Fruit fly (Drosophila melanogaster) whole organism, embryonic: ENCODE results near the gene jus.

Experiments used
- ATbp ChIP-seq: fragments of 200-800 bp; sonication (Bioruptor generic); optimal IDR thresholded peaks from 2 replicates; lab custom pipeline; 2017; ENCODE audit warnings: missing biosample characterization, mild to moderate bottlenecking, missing genetic modification characterization, missing genetic modification reagents
- Ada2b ChIP-seq: fragments of 200-800 bp; sonication (Bioruptor generic); IDR thresholded peaks from 2 replicates; pipeline ENCODE4 v1.3.6; 2022; ENCODE audit warnings: missing biosample characterization, missing genetic modification characterization
- B-H2 ChIP-seq: fragments of 200-800 bp; sonication (Bioruptor generic); optimal IDR thresholded peaks from 2 replicates; lab custom pipeline; 2018; ENCODE audit warnings: missing biosample characterization, mild to moderate bottlenecking, missing genetic modification characterization
- CG10321 ChIP-seq: fragments of 200-800 bp; sonication (Bioruptor generic); IDR thresholded peaks from 2 replicates; pipeline ENCODE4 v1.3.6; 2022; ENCODE audit warnings: missing biosample characterization, missing genetic modification characterization
- CG11504 ChIP-seq: fragments of 200-800 bp; sonication (Bioruptor generic); optimal IDR thresholded peaks from 3 replicates; lab custom pipeline; 2019; ENCODE audit warnings: missing biosample characterization, mild to moderate bottlenecking, missing genetic modification characterization, moderate library complexity
- CG13123 ChIP-seq: fragments of 200-800 bp; sonication (Bioruptor generic); optimal IDR thresholded peaks from 2 replicates; lab custom pipeline; 2016; ENCODE audit warnings: missing biosample characterization, missing genetic modification characterization
- CG14667 ChIP-seq: fragments of 200-800 bp; sonication (Bioruptor generic); IDR thresholded peaks from 2 replicates; pipeline ENCODE4 v1.3.6; 2022; ENCODE audit warnings: missing biosample characterization, missing genetic modification characterization
- CG15073 ChIP-seq: fragments of 200-800 bp; sonication (Bioruptor generic); optimal IDR thresholded peaks from 2 replicates; lab custom pipeline; 2016; ENCODE audit warnings: missing biosample characterization, missing genetic modification characterization
- CG1529 ChIP-seq: fragments of 200-800 bp; sonication (Bioruptor generic); optimal IDR thresholded peaks from 3 replicates; lab custom pipeline; 2018; ENCODE audit warnings: missing biosample characterization, missing genetic modification characterization
- CG17186 ChIP-seq: fragments of 200-800 bp; sonication (Bioruptor generic); optimal IDR thresholded peaks from 3 replicates; lab custom pipeline; 2017; ENCODE audit warnings: missing biosample characterization, missing genetic modification reagents, missing genetic modification characterization
- CG17359 ChIP-seq: fragments of 200-800 bp; sonication (Bioruptor generic); optimal IDR thresholded peaks from 3 replicates; lab custom pipeline; 2018; ENCODE audit warnings: missing biosample characterization, mild to moderate bottlenecking, missing genetic modification characterization, moderate library complexity
- CG1792 ChIP-seq: fragments of 200-800 bp; sonication (Bioruptor generic); optimal IDR thresholded peaks from 2 replicates; lab custom pipeline; 2016; ENCODE audit warnings: missing biosample characterization, missing genetic modification characterization
- CG30403 ChIP-seq: fragments of 200-800 bp; sonication (Bioruptor generic); optimal IDR thresholded peaks from 3 replicates; lab custom pipeline; 2016; ENCODE audit warnings: missing biosample characterization, missing genetic modification characterization
- CG31441 ChIP-seq: fragments of 200-800 bp; sonication (Bioruptor generic); IDR thresholded peaks from 2 replicates; pipeline ENCODE4 v1.3.6; 2022; ENCODE audit warnings: missing biosample characterization, missing genetic modification characterization
- CG33557 ChIP-seq: fragments of 200-800 bp; sonication (Bioruptor generic); optimal IDR thresholded peaks from 2 replicates; lab custom pipeline; 2019; ENCODE audit warnings: missing biosample characterization, mild to moderate bottlenecking, missing genetic modification characterization, moderate library complexity
- CG34376 ChIP-seq: fragments of 200-800 bp; sonication (Bioruptor generic); optimal IDR thresholded peaks from 2 replicates; lab custom pipeline; 2018; ENCODE audit warnings: missing biosample characterization, mild to moderate bottlenecking, missing genetic modification characterization
- CG5953 ChIP-seq: fragments of 200-800 bp; sonication (Bioruptor generic); IDR thresholded peaks from 2 replicates; pipeline ENCODE4 v1.3.6; 2022; ENCODE audit warnings: missing biosample characterization, missing genetic modification characterization
- CG7357 ChIP-seq: fragments of 200-800 bp; sonication (Bioruptor generic); IDR thresholded peaks from 3 replicates; pipeline ENCODE4 v1.3.6; 2022; ENCODE audit warnings: missing biosample characterization, missing genetic modification characterization
- CG8388 ChIP-seq: fragments of 200-800 bp; sonication (Bioruptor generic); optimal IDR thresholded peaks from 2 replicates; lab custom pipeline; 2019; ENCODE audit warnings: missing biosample characterization, mild to moderate bottlenecking, missing genetic modification characterization, moderate library complexity
- CHES-1-like ChIP-seq: fragments of 200-800 bp; sonication (Bioruptor generic); optimal IDR thresholded peaks from 2 replicates; lab custom pipeline; 2016; ENCODE audit warnings: missing biosample characterization, missing genetic modification characterization
- Deaf1 ChIP-seq: fragments of 200-800 bp; optimal IDR thresholded peaks from 3 replicates; lab custom pipeline; 2019; ENCODE audit warnings: missing biosample characterization, mild to moderate bottlenecking, missing genetic modification characterization, moderate library complexity
- Dref ChIP-seq: fragments of 200-800 bp; sonication (Bioruptor generic); IDR thresholded peaks from 2 replicates; pipeline ENCODE4 v1.3.6; 2022; ENCODE audit warnings: missing biosample characterization, missing genetic modification characterization
- Eip74EF ChIP-seq, 2 experiments: fragments of 200-800 bp in 1 of 2; fragments of >200 bp in 1 of 2; sonication (Bioruptor generic) in 1 of 2; optimal IDR thresholded peaks; 2 replicates each; lab custom pipeline; 2017 to 2019; ENCODE audit warnings: missing biosample characterization in 2 of 2, missing genetic modification characterization in 2 of 2, mild to moderate bottlenecking in 1 of 2, moderate library complexity in 1 of 2
- Fer3 ChIP-seq: fragments of 200-800 bp; sonication (Bioruptor generic); optimal IDR thresholded peaks from 2 replicates; lab custom pipeline; 2018; ENCODE audit warnings: missing biosample characterization, mild to moderate bottlenecking, missing genetic modification characterization, moderate library complexity
- HLH4C ChIP-seq: fragments of 200-800 bp; sonication (Bioruptor generic); IDR thresholded peaks from 3 replicates; pipeline ENCODE4 v1.3.6; 2022; ENCODE audit warnings: missing biosample characterization, missing genetic modification characterization; ENCODE audit not compliant: partially characterized antibody
- Med ChIP-seq: fragments of 200-800 bp; sonication (Bioruptor generic); peaks from one replicate; lab custom pipeline; 2016; ENCODE audit warnings: missing biosample characterization, missing genetic modification characterization, mild to moderate bottlenecking, inconsistent platforms, moderate library complexity
- Mrtf ChIP-seq: fragments of 200-800 bp; sonication (Bioruptor generic); IDR thresholded peaks from 3 replicates; pipeline ENCODE4 v1.3.6; 2022; ENCODE audit warnings: missing biosample characterization, missing genetic modification characterization
- PHDP ChIP-seq: fragments of 200-800 bp; sonication (Bioruptor generic); optimal IDR thresholded peaks from 3 replicates; lab custom pipeline; 2018; ENCODE audit warnings: missing biosample characterization, mild to moderate bottlenecking, missing genetic modification characterization, moderate library complexity
- Sry-β ChIP-seq: fragments of 200-800 bp; sonication (Bioruptor generic); optimal IDR thresholded peaks from 2 replicates; lab custom pipeline; 2018; ENCODE audit warnings: missing biosample characterization, mild to moderate bottlenecking, missing genetic modification characterization, moderate library complexity
- Vsx1 ChIP-seq: fragments of 200-800 bp; sonication (Bioruptor generic); optimal IDR thresholded peaks from 2 replicates; lab custom pipeline; 2017; ENCODE audit warnings: missing biosample characterization, mild to moderate bottlenecking, missing genetic modification characterization, missing genetic modification reagents
- ara ChIP-seq: fragments of 200-800 bp; sonication (Bioruptor generic); IDR thresholded peaks from 2 replicates; pipeline ENCODE4 v1.3.6; 2022; ENCODE audit warnings: missing biosample characterization, missing genetic modification characterization
- bab2 ChIP-seq: fragments of 200-800 bp; sonication (Bioruptor generic); optimal IDR thresholded peaks from 2 replicates; lab custom pipeline; 2016; ENCODE audit warnings: missing biosample characterization, missing genetic modification characterization
- cad ChIP-seq: fragments of >200 bp; optimal IDR thresholded peaks from 2 replicates; lab custom pipeline; 2017; ENCODE audit warnings: missing biosample characterization, missing genetic modification characterization
- crc ChIP-seq: fragments of 200-800 bp; sonication (Bioruptor generic); optimal IDR thresholded peaks from 2 replicates; lab custom pipeline; 2016; ENCODE audit warnings: missing biosample characterization, missing genetic modification characterization
- dysf ChIP-seq: fragments of 200-800 bp; sonication (Bioruptor generic); IDR thresholded peaks from 3 replicates; pipeline ENCODE4 v1.3.6; 2022; ENCODE audit warnings: missing biosample characterization, missing genetic modification characterization
- kah ChIP-seq: fragments of 200-800 bp; sonication (Bioruptor generic); optimal IDR thresholded peaks from 2 replicates; lab custom pipeline; 2018; ENCODE audit warnings: missing biosample characterization, mild to moderate bottlenecking, missing genetic modification characterization
- lilli ChIP-seq: fragments of 200-800 bp; sonication (Bioruptor generic); optimal IDR thresholded peaks from 3 replicates; lab custom pipeline; 2016; ENCODE audit warnings: missing biosample characterization, missing genetic modification characterization
- lmd ChIP-seq: fragments of 200-800 bp; sonication (Bioruptor generic); IDR thresholded peaks from 2 replicates; pipeline ENCODE4 v1.3.6; 2022; ENCODE audit warnings: missing biosample characterization, missing genetic modification characterization
- lola ChIP-seq, 3 experiments: fragments of >200 bp in 2 of 3; fragments of 200-800 bp in 1 of 3; sonication (Bioruptor generic) in 1 of 3; optimal IDR thresholded peaks; 2 replicates each; lab custom pipeline; 2017 to 2019; ENCODE audit warnings: missing biosample characterization in 3 of 3, missing genetic modification characterization in 3 of 3, mild to moderate bottlenecking in 1 of 3, moderate library complexity in 1 of 3
- otp ChIP-seq: fragments of 200-800 bp; sonication (Bioruptor generic); IDR thresholded peaks from 3 replicates; pipeline ENCODE4, ENCODE4 v1.3.6; 2022; ENCODE audit warnings: missing biosample characterization, missing genetic modification characterization
- pnt ChIP-seq: fragments of 200-800 bp; sonication (Bioruptor generic); optimal IDR thresholded peaks from 3 replicates; lab custom pipeline; 2016; ENCODE audit warnings: missing biosample characterization, missing genetic modification characterization
- ranshi ChIP-seq: fragments of 200-800 bp; sonication (Bioruptor generic); IDR thresholded peaks from 2 replicates; pipeline ENCODE4 v1.3.6; 2022; ENCODE audit warnings: missing biosample characterization, missing genetic modification characterization
- rib ChIP-seq: fragments of 200-800 bp; sonication (Bioruptor generic); IDR thresholded peaks from 2 replicates; pipeline ENCODE4 v1.3.6; 2022; ENCODE audit warnings: missing biosample characterization, missing genetic modification characterization
- ro ChIP-seq: fragments of 200-800 bp; sonication (Bioruptor generic); IDR thresholded peaks from 2 replicates; pipeline ENCODE4 v1.3.6; 2022; ENCODE audit warnings: missing biosample characterization, missing genetic modification characterization
- scrt ChIP-seq: fragments of 200-800 bp; sonication (Bioruptor generic); optimal IDR thresholded peaks from 2 replicates; lab custom pipeline; 2018; ENCODE audit warnings: missing biosample characterization, mild to moderate bottlenecking, missing genetic modification characterization, moderate library complexity
- sna ChIP-seq: fragments of 200-800 bp; sonication (Bioruptor generic); IDR thresholded peaks from 2 replicates; pipeline ENCODE4 v1.3.6; 2022; ENCODE audit warnings: missing biosample characterization, missing genetic modification characterization; ENCODE audit not compliant: partially characterized antibody
- tgo ChIP-seq: fragments of 200-800 bp; sonication (Bioruptor generic); IDR thresholded peaks from 3 replicates; pipeline ENCODE4 v1.3.6; 2022; ENCODE audit warnings: missing biosample characterization, missing genetic modification characterization
- tio ChIP-seq: fragments of 200-800 bp; sonication (Bioruptor generic); optimal IDR thresholded peaks from 2 replicates; lab custom pipeline; 2017; ENCODE audit warnings: missing biosample characterization, missing genetic modification characterization, inconsistent platforms
- usp ChIP-seq: fragments of >200 bp; optimal IDR thresholded peaks from 2 replicates; lab custom pipeline; 2017; ENCODE audit warnings: missing biosample characterization, missing genetic modification characterization
- zen2 ChIP-seq: fragments of 200-800 bp; sonication (Bioruptor generic); IDR thresholded peaks from 3 replicates; pipeline ENCODE4 v1.3.6; 2022; ENCODE audit warnings: missing biosample characterization, missing genetic modification characterization; ENCODE audit not compliant: partially characterized antibody
- zfh2 ChIP-seq: fragments of 200-800 bp; sonication (Bioruptor generic); optimal IDR thresholded peaks from 2 replicates; lab custom pipeline; 2016; ENCODE audit warnings: missing biosample characterization, missing genetic modification characterization

The jus gene

dm6 chr3R:29148072-29148471 is 46.7 kb downstream of the jus start, which contains the start of the genes CG11882 and Pglym78 (continued):
- TF ChIP-seq B-H2 (peak; percentile 50), Eip74EF (GFP tag; optimal IDR thresholded peaks at IDR 0.05; lab: Kevin White, UChicago) (no peak), CG33557 (no peak), zfh2 (GFP tag; lab: Kevin White, UChicago) (peak; percentile 63), CG17359 (tag; lab: Kevin White, UChicago) (peak; percentile 6), CG34376 (peak; percentile 21), crc (GFP tag; lab: Kevin White, UChicago) (no peak), cad (GFP tag; lab: Kevin White, UChicago) (no peak), CG31441 (no peak), usp (GFP tag; lab: Kevin White, UChicago) (no peak), CG13123 (GFP tag; lab: Kevin White, UChicago) (no peak), tio (GFP tag; lab: Kevin White, UChicago) (no peak), tgo (GFP tag; lab: Robert Waterston, UW) (no peak), Med (GFP tag; lab: Kevin White, UChicago) (peak; percentile 93), Dref (GFP tag; lab: Robert Waterston, UW) (peak; percentile 81), scrt (GFP tag; lab: Kevin White, UChicago) (peak; percentile 62), zen2 (GFP tag; lab: Robert Waterston, UW) (peak; percentile 34; the same call in 1 of the 3 replicates), ATbp (no peak), Vsx1 (GFP tag; lab: Kevin White, UChicago) (no peak), CG30403 (GFP tag; lab: Kevin White, UChicago) (peak; percentile 50), CG14667 (GFP tag; lab: Robert Waterston, UW) (no peak), rib (GFP tag; lab: Robert Waterston, UW) (peak; percentile 58), CG5953 (no peak), CG1529 (no peak), CG17186 (peak; percentile 92), CG1792 (GFP tag; lab: Kevin White, UChicago) (no peak), dysf (GFP tag; lab: Robert Waterston, UW) (no peak), pnt (GFP tag; lab: Kevin White, UChicago) (peak; percentile 32), CG8388 (GFP tag; lab: Kevin White, UChicago) (no peak), bab2 (GFP tag; lab: Kevin White, UChicago) (peak; percentile 51), CHES-1-like (GFP tag; lab: Kevin White, UChicago) (peak; percentile 80), Sry-β (no peak), sna (GFP tag; lab: Robert Waterston, UW) (0 out of 2 replicates have a peak, but pooled peaks have one; percentile 57), CG15073 (no peak), lmd (no peak; the same call in 1 of the 2 replicates), CG11504 (tag; lab: Kevin White, UChicago) (no peak), Ada2b (GFP tag; lab: Robert Waterston, UW) (peak; percentile 50), otp (peak; percentile 61; the same call in 1 of the 3 replicates), ranshi (GFP tag; lab: Robert Waterston, UW) (no peak), CG7357 (GFP tag; lab: Robert Waterston, UW) (no peak), lilli (GFP tag; lab: Kevin White, UChicago) (peak; percentile 78), ara (GFP tag; lab: Robert Waterston, UW) (peak; percentile 51), HLH4C (GFP tag; lab: Robert Waterston, UW) (peak; percentile 43; the same call in 1 of the 3 replicates), Mrtf (GFP tag; lab: Robert Waterston, UW) (no peak), CG10321 (GFP tag; lab: Robert Waterston, UW) (no peak), Fer3 (peak; percentile 18), Deaf1 (tag; lab: Kevin White, UChicago) (no peak), kah (peak; percentile 82), ro (no peak), PHDP (tag; lab: Kevin White, UChicago) (no peak), lola (GFP tag; optimal IDR thresholded peaks at IDR 0.05; lab: Kevin White, UChicago) (no peak)
